Fruit fly (Drosophila melanogaster) whole organism, embryonic: ENCODE results near the gene Elp3.

Source experiments
- Abd-B ChIP-seq: fragments of 200-800 bp; sonication (Bioruptor generic); optimal IDR thresholded peaks from 2 replicates; lab custom pipeline; 2018; ENCODE audit warnings: missing biosample characterization, mild to moderate bottlenecking, missing genetic modification characterization, moderate library complexity
- Asciz ChIP-seq: fragments of 200-800 bp; sonication (Bioruptor generic); optimal IDR thresholded peaks from 2 replicates; lab custom pipeline; 2017; ENCODE audit warnings: missing biosample characterization, mild to moderate bottlenecking, missing genetic modification characterization, missing genetic modification reagents
- Atf6 ChIP-seq: fragments of 200-800 bp; sonication (Bioruptor generic); IDR thresholded peaks from 2 replicates; pipeline ENCODE4 v1.3.6; 2022; ENCODE audit warnings: missing biosample characterization, missing genetic modification characterization
- Awh ChIP-seq: fragments of 200-800 bp; sonication (Bioruptor generic); IDR thresholded peaks from 2 replicates; pipeline ENCODE4, ENCODE4 v1.3.6; 2022; ENCODE audit warnings: missing biosample characterization, missing genetic modification characterization
- CG10979 ChIP-seq: fragments of 200-800 bp; sonication (Bioruptor generic); optimal IDR thresholded peaks from 2 replicates; lab custom pipeline; 2018; ENCODE audit warnings: missing biosample characterization, mild to moderate bottlenecking, missing genetic modification characterization, moderate library complexity
- CG11093 ChIP-seq: fragments of 200-800 bp; sonication (Bioruptor generic); IDR thresholded peaks from 3 replicates; pipeline ENCODE4 v1.3.6; 2022; ENCODE audit warnings: missing biosample characterization, missing genetic modification characterization
- CG11247 ChIP-seq: fragments of 200-800 bp; sonication (Bioruptor generic); IDR thresholded peaks from 2 replicates; pipeline ENCODE4 v1.3.6; 2022; ENCODE audit warnings: missing biosample characterization, missing genetic modification characterization
- CG11560 ChIP-seq: fragments of 200-800 bp; sonication (Bioruptor generic); IDR thresholded peaks from 3 replicates; pipeline ENCODE4 v1.3.6; 2022; ENCODE audit warnings: missing biosample characterization, missing genetic modification characterization
- CG12942 ChIP-seq: fragments of 200-800 bp; sonication (Bioruptor generic); optimal IDR thresholded peaks from 3 replicates; lab custom pipeline; 2016; ENCODE audit warnings: missing biosample characterization, missing genetic modification characterization
- CG14014 ChIP-seq: fragments of 200-800 bp; sonication (Bioruptor generic); IDR thresholded peaks from 2 replicates; pipeline ENCODE4 v1.3.6; 2022; ENCODE audit warnings: missing biosample characterization, missing genetic modification characterization
- CG14667 ChIP-seq: fragments of 200-800 bp; sonication (Bioruptor generic); IDR thresholded peaks from 2 replicates; pipeline ENCODE4 v1.3.6; 2022; ENCODE audit warnings: missing biosample characterization, missing genetic modification characterization
- CG14965 ChIP-seq: fragments of 200-800 bp; sonication (Bioruptor generic); optimal IDR thresholded peaks from 2 replicates; lab custom pipeline; 2016; ENCODE audit warnings: missing biosample characterization, missing genetic modification characterization, borderline replicate concordance
- CG17829 ChIP-seq: fragments of 200-800 bp; optimal IDR thresholded peaks from 2 replicates; lab custom pipeline; 2019; ENCODE audit warnings: missing biosample characterization, mild to moderate bottlenecking, missing genetic modification characterization, moderate library complexity
- CG34376 ChIP-seq: fragments of 200-800 bp; sonication (Bioruptor generic); optimal IDR thresholded peaks from 2 replicates; lab custom pipeline; 2018; ENCODE audit warnings: missing biosample characterization, mild to moderate bottlenecking, missing genetic modification characterization
- CG6175 ChIP-seq: fragments of 200-800 bp; sonication (Bioruptor generic); IDR thresholded peaks from 3 replicates; pipeline ENCODE4 v1.3.6; 2022; ENCODE audit warnings: missing biosample characterization, missing genetic modification characterization
- CG6254 ChIP-seq: fragments of 200-800 bp; sonication (Bioruptor generic); optimal IDR thresholded peaks from 3 replicates; lab custom pipeline; 2017; ENCODE audit warnings: mild to moderate bottlenecking, missing biosample characterization, missing genetic modification reagents, missing genetic modification characterization
- CG7372 ChIP-seq: fragments of 200-800 bp; sonication (Bioruptor generic); IDR thresholded peaks from 2 replicates; pipeline ENCODE4 v1.3.6; 2022; ENCODE audit warnings: missing biosample characterization, missing genetic modification characterization
- CG8359 ChIP-seq: fragments of 200-800 bp; sonication (Bioruptor generic); optimal IDR thresholded peaks from 2 replicates; lab custom pipeline; 2017; ENCODE audit warnings: missing biosample characterization, mild to moderate bottlenecking, missing genetic modification characterization, borderline replicate concordance
- CG8924 ChIP-seq: fragments of 200-800 bp; optimal IDR thresholded peaks from 3 replicates; lab custom pipeline; 2019; ENCODE audit warnings: missing biosample characterization, mild to moderate bottlenecking, missing genetic modification characterization, moderate library complexity
- D ChIP-seq, 2 experiments: fragments of 200-800 bp in 1 of 2; fragments of >200 bp in 1 of 2; sonication (Bioruptor generic) in 1 of 2; optimal IDR thresholded peaks; 2 replicates in 1 of 2; 3 replicates in 1 of 2; lab custom pipeline; 2017; ENCODE audit warnings: mild to moderate bottlenecking in 1 of 2, missing biosample characterization in 1 of 2, missing genetic modification characterization in 1 of 2, missing genetic modification reagents in 1 of 2
- D19A ChIP-seq: fragments of 200-800 bp; optimal IDR thresholded peaks from 3 replicates; lab custom pipeline; 2019; ENCODE audit warnings: missing biosample characterization, mild to moderate bottlenecking, missing genetic modification characterization, moderate library complexity
- Dref ChIP-seq: fragments of 200-800 bp; sonication (Bioruptor generic); IDR thresholded peaks from 2 replicates; pipeline ENCODE4 v1.3.6; 2022; ENCODE audit warnings: missing biosample characterization, missing genetic modification characterization
- Eip74EF ChIP-seq, 2 experiments: fragments of 200-800 bp in 1 of 2; fragments of >200 bp in 1 of 2; sonication (Bioruptor generic) in 1 of 2; optimal IDR thresholded peaks; 2 replicates each; lab custom pipeline; 2017 to 2019; ENCODE audit warnings: missing biosample characterization in 2 of 2, missing genetic modification characterization in 2 of 2, mild to moderate bottlenecking in 1 of 2, moderate library complexity in 1 of 2
- Ets65A ChIP-seq: fragments of 200-800 bp; sonication (Bioruptor generic); peaks from one replicate; lab custom pipeline; 2016; ENCODE audit warnings: missing biosample characterization, missing genetic modification characterization
- HmgD ChIP-seq: fragments of 200-800 bp; sonication (Bioruptor generic); optimal IDR thresholded peaks from 3 replicates; lab custom pipeline; 2016; ENCODE audit warnings: missing biosample characterization, missing genetic modification characterization
- Hsf ChIP-seq: fragments of 200-800 bp; sonication (Bioruptor generic); optimal IDR thresholded peaks from 3 replicates; lab custom pipeline; 2016; ENCODE audit warnings: missing biosample characterization, missing genetic modification characterization
- Lpt ChIP-seq: fragments of >200 bp; optimal IDR thresholded peaks from 2 replicates; lab custom pipeline; 2018; ENCODE audit warnings: missing biosample characterization, missing genetic modification characterization
- Mad ChIP-seq: fragments of 200-800 bp; sonication (Bioruptor generic); optimal IDR thresholded peaks from 2 replicates; lab custom pipeline; 2016; ENCODE audit warnings: missing biosample characterization, missing genetic modification characterization
- Rfx ChIP-seq: fragments of 200-800 bp; sonication (Bioruptor generic); IDR thresholded peaks from 2 replicates; pipeline ENCODE4 v1.3.6; 2022; ENCODE audit warnings: missing biosample characterization, missing genetic modification characterization
- Stat92E ChIP-seq, 3 experiments: fragments of >200 bp in 2 of 3; fragments of 200-800 bp in 1 of 3; sonication (Bioruptor generic) in 1 of 3; optimal IDR thresholded peaks; 2 replicates each; lab custom pipeline; 2017 to 2019; ENCODE audit warnings: missing biosample characterization in 3 of 3, missing genetic modification characterization in 3 of 3, mild to moderate bottlenecking in 1 of 3, moderate library complexity in 1 of 3
- Trl ChIP-seq, 3 experiments: fragments of >200 bp in 2 of 3; fragments of 200-800 bp in 1 of 3; sonication (Bioruptor generic) in 1 of 3; optimal IDR thresholded peaks; 2 replicates in 1 of 3; 3 replicates in 2 of 3; lab custom pipeline; 2016 to 2017; ENCODE audit warnings: missing biosample characterization in 1 of 3, missing genetic modification characterization in 1 of 3
- aop ChIP-seq: fragments of 200-800 bp; sonication (Bioruptor generic); IDR thresholded peaks from 2 replicates; pipeline ENCODE4 v1.3.6; 2022; ENCODE audit warnings: missing biosample characterization, missing genetic modification characterization
- bcd ChIP-seq: fragments of 200-800 bp; sonication (Bioruptor generic); optimal IDR thresholded peaks from 2 replicates; lab custom pipeline; 2017; ENCODE audit warnings: missing biosample characterization, mild to moderate bottlenecking, missing genetic modification characterization
- chinmo ChIP-seq: fragments of 200-800 bp; sonication (Bioruptor generic); IDR thresholded peaks from 4 replicates; pipeline ENCODE4 v1.3.6; 2022; ENCODE audit warnings: missing biosample characterization, missing genetic modification characterization; ENCODE audit not compliant: partially characterized antibody
- croc ChIP-seq: fragments of 200-800 bp; sonication (Bioruptor generic); conservative IDR thresholded peaks from 3 replicates; pipeline ENCODE4 v1.3.6; 2022; ENCODE audit warnings: missing biosample characterization, missing genetic modification characterization
- dimm ChIP-seq: fragments of 200-800 bp; sonication (Bioruptor generic); IDR thresholded peaks from 2 replicates; pipeline ENCODE4 v1.3.6; 2022; ENCODE audit warnings: missing biosample characterization, missing genetic modification characterization
- gcm2 ChIP-seq: fragments of 200-800 bp; sonication (Bioruptor generic); optimal IDR thresholded peaks from 2 replicates; lab custom pipeline; 2016; ENCODE audit warnings: missing biosample characterization, missing genetic modification characterization
- gem ChIP-seq: fragments of 200-800 bp; sonication (Bioruptor generic); optimal IDR thresholded peaks from 2 replicates; lab custom pipeline; 2019; ENCODE audit warnings: missing biosample characterization, mild to moderate bottlenecking, missing genetic modification characterization, moderate library complexity
- jigr1 ChIP-seq: fragments of 200-800 bp; sonication (Bioruptor generic); IDR thresholded peaks from 3 replicates; pipeline ENCODE4 v1.3.6; 2022; ENCODE audit warnings: missing biosample characterization, missing genetic modification characterization
- kah ChIP-seq: fragments of 200-800 bp; sonication (Bioruptor generic); optimal IDR thresholded peaks from 2 replicates; lab custom pipeline; 2018; ENCODE audit warnings: missing biosample characterization, mild to moderate bottlenecking, missing genetic modification characterization
- lov ChIP-seq, 2 experiments: fragments of 200-800 bp in 1 of 2; fragments of >200 bp in 1 of 2; sonication (Bioruptor generic) in 1 of 2; IDR thresholded peaks in 1 of 2; optimal IDR thresholded peaks in 1 of 2; 2 replicates in 1 of 2; 3 replicates in 1 of 2; pipeline versions ENCODE4 v1.3.6 to Lab custom; 2017 to 2022; ENCODE audit warnings: missing biosample characterization in 1 of 2, missing genetic modification characterization in 1 of 2
- nau ChIP-seq: fragments of 200-800 bp; sonication (Bioruptor generic); optimal IDR thresholded peaks from 3 replicates; lab custom pipeline; 2017; ENCODE audit warnings: missing biosample characterization, mild to moderate bottlenecking, missing genetic modification characterization, missing genetic modification reagents
- otp ChIP-seq: fragments of 200-800 bp; sonication (Bioruptor generic); IDR thresholded peaks from 3 replicates; pipeline ENCODE4, ENCODE4 v1.3.6; 2022; ENCODE audit warnings: missing biosample characterization, missing genetic modification characterization
- pho ChIP-seq: fragments of 200-800 bp; sonication (Bioruptor generic); optimal IDR thresholded peaks from 2 replicates; lab custom pipeline; 2016; ENCODE audit warnings: missing biosample characterization, missing genetic modification characterization
- pzg ChIP-seq: fragments of 200-800 bp; sonication (Bioruptor generic); optimal IDR thresholded peaks from 3 replicates; lab custom pipeline; 2018; ENCODE audit warnings: missing biosample characterization, mild to moderate bottlenecking, missing genetic modification characterization, moderate library complexity
- so ChIP-seq: fragments of 200-800 bp; sonication (Bioruptor generic); IDR thresholded peaks from 3 replicates; pipeline ENCODE4 v1.3.6; 2022; ENCODE audit warnings: missing biosample characterization, missing genetic modification characterization
- sqz ChIP-seq: fragments of 200-800 bp; sonication (Bioruptor generic); optimal IDR thresholded peaks from 3 replicates; lab custom pipeline; 2018; ENCODE audit warnings: missing biosample characterization, mild to moderate bottlenecking, missing genetic modification characterization
- ssp ChIP-seq: fragments of 200-800 bp; sonication (Bioruptor generic); IDR thresholded peaks from 2 replicates; pipeline ENCODE4 v1.3.6; 2022; ENCODE audit warnings: missing biosample characterization, missing genetic modification characterization
- tx ChIP-seq: fragments of 200-800 bp; sonication (Bioruptor generic); optimal IDR thresholded peaks from 2 replicates; lab custom pipeline; 2016; ENCODE audit warnings: missing biosample characterization, missing genetic modification characterization

The Elp3 gene

dm6 chr2L:4417982-4418381 is 26.6 kb upstream of the Elp3 start (continued):
- TF ChIP-seq jigr1: no peak
- TF ChIP-seq CG34376 (GFP tag; lab: Kevin White, UChicago): no peak
- TF ChIP-seq Lpt (GFP tag; lab: Kevin White, UChicago): no peak
- 0 out of 3 replicates have a peak, but pooled peaks have one; percentile 42 for TF ChIP-seq otp (GFP tag; lab: Robert Waterston, UW)
- TF ChIP-seq CG6254 (GFP tag; lab: Kevin White, UChicago): no peak
- TF ChIP-seq pzg (GFP tag; lab: Kevin White, UChicago): no peak
- no peak for TF ChIP-seq Stat92E (GFP tag; optimal IDR thresholded peaks at IDR 0.05; lab: Kevin White, UChicago)
- TF ChIP-seq Mad: no peak
- TF ChIP-seq CG14014: no peak
- no peak for TF ChIP-seq CG7372
- TF ChIP-seq Hsf (GFP tag; lab: Kevin White, UChicago): no peak
- TF ChIP-seq so (GFP tag; lab: Robert Waterston, UW): no peak
- TF ChIP-seq Eip74EF (GFP tag; optimal IDR thresholded peaks at IDR 0.05; lab: Kevin White, UChicago): no peak
- TF ChIP-seq chinmo: 0 out of 4 replicates have a peak, but pooled peaks have one; percentile 49
- no peak for TF ChIP-seq CG17829
- TF ChIP-seq D (optimal IDR thresholded peaks at IDR 0.05; lab: Kevin White, UChicago): no peak
- TF ChIP-seq D (GFP tag; optimal IDR thresholded peaks at IDR 0.05; lab: Kevin White, UChicago): peak; percentile 15
- TF ChIP-seq gcm2 (GFP tag; lab: Kevin White, UChicago): no peak
- TF ChIP-seq sqz (GFP tag; lab: Kevin White, UChicago): no peak
- TF ChIP-seq Ets65A (GFP tag; lab: Kevin White, UChicago): peak; percentile 78
- peak; percentile 32; the same call in 1 of the 2 replicates for TF ChIP-seq CG14667 (GFP tag; lab: Robert Waterston, UW)
- TF ChIP-seq Rfx (GFP tag; lab: Robert Waterston, UW): 0 out of 2 replicates have a peak, but pooled peaks have one; percentile 8
- no peak for TF ChIP-seq Asciz (GFP tag; lab: Kevin White, UChicago)
- TF ChIP-seq Abd-B (GFP tag; lab: Kevin White, UChicago): no peak
- peak; percentile 13; the same call in 1 of the 3 replicates for TF ChIP-seq croc (GFP tag; lab: Robert Waterston, UW)
- TF ChIP-seq HmgD (GFP tag; lab: Kevin White, UChicago): no peak
- no peak for TF ChIP-seq aop
- TF ChIP-seq tx (GFP tag; lab: Kevin White, UChicago): no peak
- TF ChIP-seq lov (optimal IDR thresholded peaks at IDR 0.05; lab: Kevin White, UChicago): no peak
- TF ChIP-seq lov (GFP tag; IDR thresholded peaks at IDR 0.05; lab: Robert Waterston, UW): 0 out of 3 replicates have a peak, but pooled peaks have one; percentile 51
- TF ChIP-seq CG14965 (GFP tag; lab: Kevin White, UChicago): peak; percentile 96
- no peak for TF ChIP-seq CG11093 (GFP tag; lab: Robert Waterston, UW)
- TF ChIP-seq ssp (GFP tag; lab: Robert Waterston, UW): 0 out of 2 replicates have a peak, but pooled peaks have one; percentile 22
- TF ChIP-seq CG11247 (GFP tag; lab: Robert Waterston, UW): peak; percentile 44; the same call in 1 of the 2 replicates
- TF ChIP-seq Trl (optimal IDR thresholded peaks at IDR 0.05; lab: Kevin White, UChicago): no peak
- no peak for TF ChIP-seq Trl (GFP tag; optimal IDR thresholded peaks at IDR 0.05; lab: Kevin White, UChicago)
- no peak for TF ChIP-seq D19A
- no peak for TF ChIP-seq CG11560
- TF ChIP-seq CG12942: no peak
- 0 out of 2 replicates have a peak, but pooled peaks have one; percentile 20 for TF ChIP-seq Awh (GFP tag; lab: Robert Waterston, UW)
- TF ChIP-seq kah: peak; percentile 94
- no peak for TF ChIP-seq gem (tag; lab: Kevin White, UChicago)
- no peak; the same call in 1 of the 2 replicates for TF ChIP-seq Dref
- no peak for TF ChIP-seq CG8359 (GFP tag; lab: Kevin White, UChicago)
- 0 out of 2 replicates have a peak, but pooled peaks have one; percentile 33 for TF ChIP-seq dimm (GFP tag; lab: Robert Waterston, UW)
- no peak for TF ChIP-seq CG6175
- no peak for TF ChIP-seq nau
- peak; percentile 19 for TF ChIP-seq bcd (GFP tag; lab: Kevin White, UChicago)
- TF ChIP-seq Atf6 (GFP tag; lab: Robert Waterston, UW): 0 out of 2 replicates have a peak, but pooled peaks have one; percentile 28
- TF ChIP-seq CG8924: no peak
- TF ChIP-seq pho (GFP tag; lab: Kevin White, UChicago): no peak
- peak; percentile 96 for TF ChIP-seq CG10979
